Worm (Caenorhabditis elegans): ENCODE results near the gene C32B5.7.
A peak's percentile ranks its signal among the peaks of the same experiment; 100 is the strongest.

Gene C32B5.7

DNA sequence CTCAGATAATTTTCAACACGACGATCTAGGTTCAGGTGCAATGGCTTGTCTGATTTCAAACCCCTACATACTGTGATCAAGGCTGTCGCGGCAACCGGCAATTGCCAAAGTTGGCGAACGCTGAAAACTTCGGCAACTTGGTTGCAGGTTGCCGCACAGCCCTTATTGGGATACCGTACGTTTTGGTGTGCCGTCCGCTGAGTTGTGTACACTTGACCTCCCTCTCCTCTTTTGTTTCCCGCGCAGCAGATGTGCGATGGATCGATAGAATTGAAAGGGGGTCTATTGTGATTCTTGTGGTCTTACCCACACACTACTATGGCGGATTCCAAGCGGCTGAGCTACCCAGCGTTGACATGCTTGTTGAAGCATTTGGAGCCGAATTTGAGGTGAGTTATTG, at the start of gene C32B5.7, which contains the start of gene C32B5.18:
TSS of gene C32B5.7 (plus strand) at position 311 of the 400 bp plus-strand sequence.
TSS of gene C32B5.18 (plus strand) at position 301 of the 400 bp plus-strand sequence.
- no peak for TF ChIP-seq unc-39 (tag; optimal IDR thresholded peaks at IDR 0.05)
- no peak for TF ChIP-seq sma-9 (GFP tag; optimal IDR thresholded peaks at IDR 0.05)
- TF ChIP-seq sma-9 (tag; optimal IDR thresholded peaks at IDR 0.05) = no peak
- no peak for TF ChIP-seq nhr-6 (tag; optimal IDR thresholded peaks at IDR 0.05)
- TF ChIP-seq snpc-4 (tag; optimal IDR thresholded peaks at IDR 0.05) = no peak
- no peak for TF ChIP-seq lin-11 (tag; optimal IDR thresholded peaks at IDR 0.05)
- no peak for TF ChIP-seq ceh-16 (tag; optimal IDR thresholded peaks at IDR 0.05)
- TF ChIP-seq lin-13 (GFP tag; optimal IDR thresholded peaks at IDR 0.05) = no peak
- TF ChIP-seq gmeb-1 (tag; optimal IDR thresholded peaks at IDR 0.05) = no peak
- TF ChIP-seq nhr-23 (tag; optimal IDR thresholded peaks at IDR 0.05) = no peak
- TF ChIP-seq C34F6.9 (tag; optimal IDR thresholded peaks at IDR 0.05) = no peak

DNA sequence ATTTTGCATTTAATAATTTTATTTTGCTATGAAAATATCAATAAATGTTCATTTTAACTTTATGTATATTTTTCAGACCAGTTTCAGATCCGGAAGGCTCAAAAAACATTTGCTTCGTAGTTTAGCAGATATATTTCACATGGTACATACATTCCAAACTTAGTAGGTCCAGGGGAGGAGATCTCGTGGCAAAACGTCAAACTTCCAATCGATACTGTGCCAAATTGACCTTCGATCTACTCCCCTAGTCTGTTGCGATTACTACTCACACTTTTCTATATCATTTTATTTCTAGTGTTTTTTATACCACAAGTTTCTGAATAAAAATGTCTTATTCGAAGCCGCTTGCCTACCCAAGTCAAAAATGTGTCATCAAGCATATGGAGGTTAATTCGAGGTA, 48.6 kb upstream of the C32B5.7 start, which contains the start of gene fbxc-31:
TSS of gene fbxc-31 (plus strand) at position 301 of the 400 bp plus-strand sequence.
- TF ChIP-seq mdl-1 (tag; optimal IDR thresholded peaks at IDR 0.05) = no peak
- TF ChIP-seq sma-3 (GFP tag; optimal IDR thresholded peaks at IDR 0.05) = no peak
- no peak for TF ChIP-seq unc-62 (GFP tag; optimal IDR thresholded peaks at IDR 0.05)
- TF ChIP-seq elt-3 (tag; optimal IDR thresholded peaks at IDR 0.05) = no peak
- no peak for TF ChIP-seq ceh-16 (tag; optimal IDR thresholded peaks at IDR 0.05)
- no peak for TF ChIP-seq ztf-11 (tag; optimal IDR thresholded peaks at IDR 0.05)
- TF ChIP-seq unc-39 (tag; optimal IDR thresholded peaks at IDR 0.05) = no peak
- TF ChIP-seq peb-1 (tag; optimal IDR thresholded peaks at IDR 0.05) = no peak
- TF ChIP-seq ZK546.5 (tag; optimal IDR thresholded peaks at IDR 0.05) = no peak
- TF ChIP-seq skn-1 (tag; optimal IDR thresholded peaks at IDR 0.05) = no peak
- TF ChIP-seq F13H6.1 (tag; optimal IDR thresholded peaks at IDR 0.05) = no peak
- no peak for TF ChIP-seq zag-1 (tag; optimal IDR thresholded peaks at IDR 0.05)
- no peak for TF ChIP-seq nhr-11 (tag; optimal IDR thresholded peaks at IDR 0.05)
- no peak for TF ChIP-seq blmp-1 (tag; optimal IDR thresholded peaks at IDR 0.05; ENCODE audit: insufficient read depth)
- TF ChIP-seq snpc-4 (tag; optimal IDR thresholded peaks at IDR 0.05) = no peak
- TF ChIP-seq nhr-10 (tag; optimal IDR thresholded peaks at IDR 0.05) = no peak

DNA sequence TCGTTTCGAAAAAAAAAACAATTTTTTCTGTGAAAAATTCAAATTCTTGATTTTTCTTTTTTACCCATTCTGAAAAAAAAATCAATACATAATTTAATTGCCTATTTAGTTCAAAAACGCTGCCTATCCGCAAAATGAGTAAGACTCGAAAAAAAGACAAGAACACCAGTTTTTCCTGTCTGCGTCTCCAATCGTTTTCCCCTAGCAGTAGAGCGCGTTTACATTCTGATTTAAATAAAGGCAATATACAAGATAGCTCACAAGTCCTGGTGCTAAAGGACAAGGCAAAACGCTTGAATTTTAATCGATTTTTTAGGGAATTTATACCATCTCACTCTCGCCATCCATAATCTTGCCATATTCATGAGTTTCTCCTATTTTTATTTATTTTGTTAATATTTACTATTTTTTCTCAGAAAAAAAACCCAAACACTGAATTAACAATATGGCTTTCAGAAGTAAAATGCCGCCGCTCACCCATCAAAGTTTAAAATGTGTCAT, 47.1 kb upstream of the C32B5.7 start, which contains the start of gene fbxc-33:
TSS of gene fbxc-33 (plus strand) at position 451 of the 501 bp plus-strand sequence.
- TF ChIP-seq lin-11 (tag; optimal IDR thresholded peaks at IDR 0.05) (no peak), nhr-11 (tag; optimal IDR thresholded peaks at IDR 0.05) (no peak), nhr-12 (tag; optimal IDR thresholded peaks at IDR 0.05) (no peak), fos-1 (tag; optimal IDR thresholded peaks at IDR 0.05) (peak; percentile 19), ama-1 (optimal IDR thresholded peaks at IDR 0.05) (no peak), ceh-16 (tag; optimal IDR thresholded peaks at IDR 0.05) (no peak), Y55F3AM.14 (GFP tag; optimal IDR thresholded peaks at IDR 0.05) (no peak), lsy-2 (tag; optimal IDR thresholded peaks at IDR 0.05) (no peak), nhr-23 (tag; optimal IDR thresholded peaks at IDR 0.05) (no peak), sem-4 (tag; optimal IDR thresholded peaks at IDR 0.05) (no peak), mab-5 (tag; optimal IDR thresholded peaks at IDR 0.05) (no peak), R02D3.7 (tag; optimal IDR thresholded peaks at IDR 0.05) (no peak), aly-2 (tag; optimal IDR thresholded peaks at IDR 0.05) (no peak), nhr-25 (tag; optimal IDR thresholded peaks at IDR 0.05) (no peak), lin-39 (tag; optimal IDR thresholded peaks at IDR 0.05) (no peak), nhr-237 (tag; optimal IDR thresholded peaks at IDR 0.05) (no peak), ztf-4 (tag; optimal IDR thresholded peaks at IDR 0.05) (no peak), sma-9 (GFP tag; optimal IDR thresholded peaks at IDR 0.05) (no peak), sma-9 (tag; optimal IDR thresholded peaks at IDR 0.05) (no peak), unc-62 (GFP tag; optimal IDR thresholded peaks at IDR 0.05) (no peak), egl-27 (tag; optimal IDR thresholded peaks at IDR 0.05) (no peak), nhr-10 (tag; optimal IDR thresholded peaks at IDR 0.05) (no peak), unc-55 (GFP tag; optimal IDR thresholded peaks at IDR 0.05) (peak; percentile 53), alr-1 (tag; optimal IDR thresholded peaks at IDR 0.05) (no peak), F13H6.1 (tag; optimal IDR thresholded peaks at IDR 0.05) (no peak), ceh-82 (tag; optimal IDR thresholded peaks at IDR 0.05) (no peak), ZK546.5 (tag; optimal IDR thresholded peaks at IDR 0.05) (no peak), skn-1 (tag; optimal IDR thresholded peaks at IDR 0.05) (no peak), sma-3 (GFP tag; optimal IDR thresholded peaks at IDR 0.05) (no peak), elt-3 (tag; optimal IDR thresholded peaks at IDR 0.05) (no peak), unc-39 (tag; optimal IDR thresholded peaks at IDR 0.05) (no peak), crh-2 (tag; optimal IDR thresholded peaks at IDR 0.05) (no peak), zag-1 (tag; optimal IDR thresholded peaks at IDR 0.05) (no peak), nhr-129 (tag; optimal IDR thresholded peaks at IDR 0.05) (peak; percentile 1), elt-1 (tag; optimal IDR thresholded peaks at IDR 0.05) (no peak), snpc-4 (tag; optimal IDR thresholded peaks at IDR 0.05) (no peak), mbf-1 (tag; optimal IDR thresholded peaks at IDR 0.05) (no peak), peb-1 (tag; optimal IDR thresholded peaks at IDR 0.05) (no peak), gmeb-1 (tag; optimal IDR thresholded peaks at IDR 0.05) (peak; percentile 14), blmp-1 (tag; optimal IDR thresholded peaks at IDR 0.05; ENCODE audit: insufficient read depth) (no peak), C34F6.9 (tag; optimal IDR thresholded peaks at IDR 0.05) (peak; percentile 67), nhr-6 (tag; optimal IDR thresholded peaks at IDR 0.05) (no peak), nhr-21 (tag; optimal IDR thresholded peaks at IDR 0.05) (no peak)
